Fruit fly (Drosophila melanogaster) whole organism, embryonic: Measurements from ENCODE around the gene Ir31a.

Source experiments
- CG1832 ChIP-seq: fragments of 200-800 bp; sonication (Bioruptor generic); optimal IDR thresholded peaks from 2 replicates; lab custom pipeline; 2017; ENCODE audit warnings: missing biosample characterization, mild to moderate bottlenecking, missing genetic modification characterization, inconsistent platforms
- CG5245 ChIP-seq: fragments of 200-800 bp; sonication (Bioruptor generic); optimal IDR thresholded peaks from 3 replicates; lab custom pipeline; 2016; ENCODE audit warnings: missing biosample characterization, missing genetic modification characterization
- HLH3B ChIP-seq: fragments of 200-800 bp; sonication (Bioruptor generic); IDR thresholded peaks from 2 replicates; pipeline ENCODE4 v1.3.6; 2022; ENCODE audit warnings: missing biosample characterization, missing genetic modification characterization
- bbx ChIP-seq: fragments of 200-800 bp; sonication (Bioruptor generic); IDR thresholded peaks from 2 replicates; pipeline ENCODE4 v1.3.6; 2022; ENCODE audit warnings: missing biosample characterization, missing genetic modification characterization; ENCODE audit not compliant: partially characterized antibody
- cg ChIP-seq: fragments of 200-800 bp; sonication (Bioruptor generic); optimal IDR thresholded peaks from 3 replicates; lab custom pipeline; 2019; ENCODE audit warnings: missing biosample characterization, mild to moderate bottlenecking, missing genetic modification characterization, moderate library complexity
- pan ChIP-seq, 4 experiments: fragments of >200 bp in 3 of 4; fragments of 200-800 bp in 1 of 4; sonication (Bioruptor generic) in 1 of 4; optimal IDR thresholded peaks in 3 of 4; IDR thresholded peaks in 1 of 4; 2 replicates each; pipeline versions ENCODE4 v1.3.6 to Lab custom; 2017 to 2022; ENCODE audit warnings: missing biosample characterization in 2 of 4, missing genetic modification characterization in 2 of 4, mixed read lengths in 1 of 4
- ro ChIP-seq: fragments of 200-800 bp; sonication (Bioruptor generic); IDR thresholded peaks from 2 replicates; pipeline ENCODE4 v1.3.6; 2022; ENCODE audit warnings: missing biosample characterization, missing genetic modification characterization

dm6 chr2L:10439174-10439573 lies 33.8 kb downstream of the Ir31a start, which contains the start of gene Nse4:
- TF ChIP-seq CG1832 = no peak
- no peak for TF ChIP-seq ro
- TF ChIP-seq bbx (GFP tag; lab: Robert Waterston, UW) = peak; percentile 89
- TF ChIP-seq CG5245 (GFP tag; lab: Kevin White, UChicago) = no peak
- TF ChIP-seq pan (optimal IDR thresholded peaks at IDR 0.05; lab: Kevin White, UChicago) = no peak
- TF ChIP-seq pan (GFP tag; optimal IDR thresholded peaks at IDR 0.05 in 1 of 2, IDR thresholded peaks at IDR 0.05 in 1 of 2) = no peak
- no peak for TF ChIP-seq cg (GFP tag; lab: Kevin White, UChicago)
- no peak for TF ChIP-seq HLH3B (GFP tag; lab: Robert Waterston, UW)
